Fruit fly (Drosophila melanogaster) whole organism, adult: Measurements from ENCODE around the gene CG7166.

Experiments
- CG11617 ChIP-seq: fragments of 200-800 bp; sonication (Bioruptor generic); optimal IDR thresholded peaks from 2 replicates; lab custom pipeline; 2017; ENCODE audit warnings: mild to moderate bottlenecking, missing biosample characterization, missing genetic modification reagents, missing genetic modification characterization
- CG14711 ChIP-seq: fragments of 200-800 bp; sonication (Bioruptor generic); optimal IDR thresholded peaks from 2 replicates; lab custom pipeline; 2018; ENCODE audit warnings: missing biosample characterization, mild to moderate bottlenecking, missing genetic modification characterization, moderate library complexity
- CG33017 ChIP-seq: fragments of 200-800 bp; sonication (Bioruptor generic); optimal IDR thresholded peaks from 2 replicates; lab custom pipeline; 2018; ENCODE audit warnings: missing biosample characterization, mild to moderate bottlenecking, missing genetic modification characterization, moderate library complexity
- Hr96 ChIP-seq: fragments of 200-800 bp; sonication (Bioruptor generic); optimal IDR thresholded peaks from 2 replicates; lab custom pipeline; 2016; ENCODE audit warnings: missing biosample characterization, missing genetic modification characterization
- Mnt ChIP-seq: fragments of 200-800 bp; sonication (Bioruptor generic); optimal IDR thresholded peaks from 2 replicates; lab custom pipeline; 2016; ENCODE audit warnings: missing biosample characterization, mild to moderate bottlenecking, missing genetic modification characterization
- cnc ChIP-seq, 2 experiments: fragments of >200 bp; optimal IDR thresholded peaks; 2 replicates each; lab custom pipeline; 2017
- tj ChIP-seq: fragments of 200-800 bp; sonication (Bioruptor generic); optimal IDR thresholded peaks from 3 replicates; lab custom pipeline; 2017; ENCODE audit warnings: missing biosample characterization, mild to moderate bottlenecking, missing genetic modification characterization, moderate library complexity

- TF ChIP-seq Mnt (GFP tag; lab: Kevin White, UChicago) (no peak), Hr96 (GFP tag; lab: Kevin White, UChicago) (no peak), cnc (optimal IDR thresholded peaks at IDR 0.05; lab: Kevin White, UChicago) (no peak), CG11617 (GFP tag; lab: Kevin White, UChicago) (no peak), CG33017 (tag; lab: Kevin White, UChicago) (no peak), tj (no peak), CG14711 (tag; lab: Kevin White, UChicago) (no peak)
Observed at dm6 chr3L:21573831-21574230, 51.6 kb downstream of the CG7166 start, which contains the start of gene EMC10.
